Fruit fly (Drosophila melanogaster): ENCODE measurements around the gene mfas.

DNA sequence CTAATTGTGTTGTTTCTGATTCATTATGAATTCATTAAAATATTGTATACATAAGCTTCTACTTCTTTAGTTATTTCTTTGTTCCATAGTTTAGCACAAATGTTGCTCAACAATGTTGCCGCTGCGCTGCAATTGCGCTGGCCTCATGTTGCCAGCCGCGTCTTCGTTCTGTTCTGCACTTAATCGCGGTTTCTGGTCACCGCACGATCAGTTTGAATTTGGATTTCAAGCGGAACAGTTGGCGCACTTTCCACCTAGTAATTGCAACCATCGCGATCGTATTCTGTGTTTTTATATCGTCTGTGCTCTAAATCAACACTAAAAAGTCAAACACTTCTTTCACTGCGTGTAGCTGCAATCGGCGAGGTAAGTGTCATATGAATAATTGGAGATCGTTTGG is 6.0 kb upstream of the mfas start, which contains the start of gene Ect3:
- TF ChIP-seq ttk (optimal IDR thresholded peaks at IDR 0.05) (no peak), h (optimal IDR thresholded peaks at IDR 0.05) (no peak), insv (optimal IDR thresholded peaks at IDR 0.05) (no peak), psq (optimal IDR thresholded peaks at IDR 0.05) (no peak), Myc (optimal IDR thresholded peaks at IDR 0.05) (no peak)

Measured in Kc167 (cell line).